Worm (Caenorhabditis elegans) whole organism, L4 larva: ENCODE results near the gene C08B6.18.

Source experiments
- R02D3.7 ChIP-seq: fragments of 150-350 bp; sonication (generic microtip); optimal IDR thresholded peaks from 3 replicates; lab custom pipeline; 2014; ENCODE audit warnings: missing biosample characterization, missing genetic modification characterization
- ceh-32 ChIP-seq: sonication (generic microtip); optimal IDR thresholded peaks from 2 replicates; lab custom pipeline; 2016; ENCODE audit warnings: mild to moderate bottlenecking, missing genetic modification characterization, missing compliant biosample characterization; ENCODE audit not compliant: poor library complexity
- ceh-44 ChIP-seq: fragments of 200-800 bp; sonication (Bioruptor generic); IDR thresholded peaks from 2 replicates; pipeline ENCODE4 v1.3.6; 2022; ENCODE audit warnings: missing genetic modification reagents, missing genetic modification characterization, missing compliant biosample characterization
- ces-1 ChIP-seq: fragments of 150-350 bp; sonication (generic microtip); optimal IDR thresholded peaks from 4 replicates; lab custom pipeline; 2014; ENCODE audit warnings: missing biosample characterization, missing genetic modification reagents, missing genetic modification characterization
- daf-12 ChIP-seq: fragments of 150-350 bp; optimal IDR thresholded peaks from 2 replicates; lab custom pipeline; 2014; ENCODE audit warnings: missing biosample characterization, missing genetic modification reagents, missing genetic modification characterization
- lir-3 ChIP-seq: sonication (generic microtip); optimal IDR thresholded peaks from 2 replicates; lab custom pipeline; 2016; ENCODE audit warnings: mild to moderate bottlenecking, missing genetic modification characterization, missing compliant biosample characterization
- lsy-2 ChIP-seq, 2 experiments: fragments of 150-350 bp in 1 of 2; sonication (generic microtip) in 1 of 2; optimal IDR thresholded peaks; 2 replicates each; lab custom pipeline; 2014 to 2017; ENCODE audit warnings: missing biosample characterization in 2 of 2, missing genetic modification characterization in 2 of 2
- mdl-1 ChIP-seq, 2 experiments: fragments of 150-350 bp in 1 of 2; sonication (generic microtip) in 1 of 2; optimal IDR thresholded peaks; 2 replicates each; lab custom pipeline; 2014 to 2017; ENCODE audit warnings: missing biosample characterization in 2 of 2, missing genetic modification characterization in 2 of 2
- nhr-11 ChIP-seq: fragments of 150-350 bp; optimal IDR thresholded peaks from 2 replicates; lab custom pipeline; 2014; ENCODE audit warnings: missing biosample characterization, missing genetic modification characterization
- nhr-6 ChIP-seq: fragments of 150-350 bp; optimal IDR thresholded peaks from 2 replicates; lab custom pipeline; 2014; ENCODE audit warnings: missing biosample characterization, missing genetic modification characterization
- pha-4 ChIP-seq, 2 experiments: fragments of 150-350 bp in 1 of 2; fragments of 200-800 bp in 1 of 2; sonication (Bioruptor generic) in 1 of 2; IDR thresholded peaks in 1 of 2; optimal IDR thresholded peaks in 1 of 2; 2 replicates each; pipeline versions ENCODE4 v1.3.6 to Lab custom; 2014 to 2022; ENCODE audit warnings: missing genetic modification characterization in 2 of 2, missing genetic modification reagents in 2 of 2, missing biosample characterization in 1 of 2, missing compliant biosample characterization in 1 of 2
- php-3 ChIP-seq: fragments of 200-800 bp; sonication (Bioruptor generic); IDR thresholded peaks from 2 replicates; pipeline ENCODE4 v1.3.6; 2022; ENCODE audit warnings: missing genetic modification reagents, missing genetic modification characterization, missing compliant biosample characterization
- spr-1 ChIP-seq: sonication (generic microtip); optimal IDR thresholded peaks from 2 replicates; lab custom pipeline; 2016; ENCODE audit warnings: mild to moderate bottlenecking, missing genetic modification characterization, missing compliant biosample characterization
- unc-62 ChIP-seq, 3 experiments: fragments of 150-350 bp in 1 of 3; sonication (generic microtip); optimal IDR thresholded peaks in 2 of 3; peaks in 1 of 3; 1 replicate in 1 of 3; 2 replicates in 2 of 3; lab custom pipeline; 2014 to 2017; ENCODE audit warnings: missing biosample characterization in 3 of 3, missing genetic modification characterization in 3 of 3, missing genetic modification reagents in 3 of 3, missing genotype in 1 of 3

DNA sequence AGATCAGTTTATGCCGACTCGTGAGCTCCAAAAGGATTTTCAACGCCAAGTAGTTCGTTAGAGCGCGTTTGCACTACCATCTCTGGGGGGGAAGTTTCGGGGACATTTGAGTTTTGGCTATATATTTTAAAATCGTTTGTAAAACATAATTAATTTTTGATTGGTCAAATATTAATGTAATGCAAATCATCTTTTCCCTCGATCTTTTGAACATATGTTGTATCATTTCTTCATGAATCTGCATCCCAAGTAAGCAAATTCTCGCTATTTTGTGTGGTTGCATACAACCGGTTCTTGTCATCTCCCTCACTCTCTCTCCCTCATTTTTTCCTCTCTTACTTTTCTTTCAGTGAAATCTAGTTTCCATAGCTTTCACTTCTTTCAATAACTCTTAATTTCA is 44.2 kb upstream of the C08B6.18 start:
- TF ChIP-seq pha-4 (GFP tag; IDR thresholded peaks at IDR 0.05; lab: Robert Waterston, UW) (no peak), pha-4 (tag; optimal IDR thresholded peaks at IDR 0.05; lab: Kevin White, UChicago) (no peak), ceh-32 (no peak), ceh-44 (GFP tag; lab: Robert Waterston, UW) (no peak), php-3 (GFP tag; lab: Robert Waterston, UW) (no peak), R02D3.7 (no peak), ces-1 (GFP tag; lab: Kevin White, UChicago) (no peak), unc-62 (GFP tag; optimal IDR thresholded peaks at IDR 0.05 in 1 of 2; lab: Kevin White, UChicago) (no peak), unc-62 (tag; optimal IDR thresholded peaks at IDR 0.05; lab: Kevin White, UChicago) (no peak), nhr-6 (tag; lab: Kevin White, UChicago) (no peak), nhr-11 (tag; lab: Kevin White, UChicago) (peak; percentile 33), lsy-2 (tag; optimal IDR thresholded peaks at IDR 0.05; lab: Kevin White, UChicago) (peak in 1 of 2 experiments; percentile 64), daf-12 (tag; lab: Kevin White, UChicago) (no peak), spr-1 (tag; lab: Kevin White, UChicago) (peak; percentile 14), lir-3 (tag; lab: Kevin White, UChicago) (no peak), mdl-1 (tag; optimal IDR thresholded peaks at IDR 0.05; lab: Kevin White, UChicago) (peak in 1 of 2 experiments; percentile 17)
